Fruit fly (Drosophila melanogaster) whole organism: ENCODE results near the gene Usp10.

Experiments
- CG8478 ChIP-seq: fragments of >200 bp; optimal IDR thresholded peaks from 2 replicates; lab custom pipeline; 2018; ENCODE audit warnings: inconsistent platforms
- Dll ChIP-seq: fragments of >200 bp; optimal IDR thresholded peaks from 2 replicates; lab custom pipeline; 2017
- EcR ChIP-seq, 2 experiments: fragments of >200 bp; optimal IDR thresholded peaks; 2 replicates each; lab custom pipeline; 2017; ENCODE audit warnings: missing biosample characterization in 2 of 2, missing genetic modification characterization in 2 of 2, missing genetic modification reagents in 2 of 2
- pan ChIP-seq: fragments of >200 bp; optimal IDR thresholded peaks from 2 replicates; lab custom pipeline; 2017
- psq ChIP-seq: fragments of >200 bp; optimal IDR thresholded peaks from 2 replicates; lab custom pipeline; 2017
- usp ChIP-seq: fragments of >200 bp; optimal IDR thresholded peaks from 2 replicates; lab custom pipeline; 2017; ENCODE audit warnings: missing biosample characterization, missing genetic modification characterization, mixed read lengths

DNA sequence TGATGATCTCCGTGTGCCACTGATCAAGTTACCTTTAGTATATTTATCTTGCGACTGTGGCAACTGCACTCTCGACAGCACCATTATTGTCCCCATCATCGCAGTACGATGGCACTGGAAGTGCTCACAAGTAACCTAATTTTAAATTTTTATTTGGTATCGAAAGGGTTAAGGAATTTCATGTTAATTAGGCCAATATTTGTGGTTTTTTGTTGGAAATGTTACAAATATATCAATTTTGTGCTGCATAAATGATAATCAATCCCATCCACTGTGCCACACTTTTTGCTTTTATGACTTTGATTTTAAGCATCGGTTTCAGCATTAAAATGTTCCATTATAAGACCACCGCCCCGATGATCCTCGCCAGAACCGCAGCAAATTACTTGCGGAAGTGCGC, 49.1 kb upstream of the Usp10 start:
- TF ChIP-seq psq (lab: Kevin White, UChicago), result no peak
- TF ChIP-seq usp (GFP tag; lab: Kevin White, UChicago), result no peak
- no peak for TF ChIP-seq pan (lab: Kevin White, UChicago)
- no peak for TF ChIP-seq CG8478
- TF ChIP-seq EcR (GFP tag; optimal IDR thresholded peaks at IDR 0.05; lab: Kevin White, UChicago), result no peak
- no peak for TF ChIP-seq Dll (lab: Kevin White, UChicago)
